Worm (Caenorhabditis elegans) whole organism, L2 larva: Measurements from ENCODE around the gene prp-6.

ENCODE experiments used
- ceh-16 ChIP-seq: fragments of 150-350 bp; optimal IDR thresholded peaks from 2 replicates; lab custom pipeline; 2014; ENCODE audit warnings: missing biosample characterization, missing genetic modification characterization
- ceh-82 ChIP-seq: fragments of 150-350 bp; optimal IDR thresholded peaks from 2 replicates; lab custom pipeline; 2014; ENCODE audit warnings: missing biosample characterization, missing genetic modification characterization
- elt-3 ChIP-seq: sonication (generic microtip); optimal IDR thresholded peaks from 2 replicates; lab custom pipeline; 2017; ENCODE audit warnings: missing biosample characterization, missing genetic modification characterization
- lin-11 ChIP-seq: fragments of 150-350 bp; sonication (generic microtip); optimal IDR thresholded peaks from 2 replicates; lab custom pipeline; 2014; ENCODE audit warnings: missing biosample characterization, missing genetic modification characterization, inconsistent platforms, mixed read lengths
- lsy-2 ChIP-seq, 2 experiments: fragments of 150-350 bp in 1 of 2; sonication (generic microtip) in 1 of 2; optimal IDR thresholded peaks; 2 replicates each; lab custom pipeline; 2014 to 2017; ENCODE audit warnings: missing biosample characterization in 2 of 2, missing genetic modification characterization in 2 of 2
- mab-5 ChIP-seq: fragments of 150-350 bp; optimal IDR thresholded peaks from 2 replicates; lab custom pipeline; 2014; ENCODE audit warnings: missing biosample characterization, missing genetic modification characterization
- nhr-11 ChIP-seq: fragments of 150-350 bp; optimal IDR thresholded peaks from 2 replicates; lab custom pipeline; 2014; ENCODE audit warnings: missing biosample characterization, missing genetic modification characterization
- nhr-129 ChIP-seq: fragments of 150-350 bp; optimal IDR thresholded peaks from 2 replicates; lab custom pipeline; 2014; ENCODE audit warnings: missing biosample characterization, missing genetic modification characterization
- unc-55 ChIP-seq: fragments of 150-350 bp; sonication (generic microtip); optimal IDR thresholded peaks from 3 replicates; lab custom pipeline; 2014; ENCODE audit warnings: missing biosample characterization, missing genetic modification reagents, missing genetic modification characterization
- ztf-4 ChIP-seq: fragments of 150-350 bp; optimal IDR thresholded peaks from 2 replicates; lab custom pipeline; 2014; ENCODE audit warnings: missing biosample characterization, missing genetic modification characterization

- TF ChIP-seq ceh-82 = no peak
- TF ChIP-seq ztf-4 (tag; lab: Kevin White, UChicago) = no peak
- no peak for TF ChIP-seq nhr-11
- TF ChIP-seq mab-5 (tag; lab: Kevin White, UChicago) = no peak
- TF ChIP-seq ceh-16 (tag; lab: Kevin White, UChicago) = no peak
- no peak for TF ChIP-seq lsy-2 (tag; optimal IDR thresholded peaks at IDR 0.05; lab: Kevin White, UChicago)
- no peak for TF ChIP-seq elt-3 (tag; lab: Kevin White, UChicago)
- no peak for TF ChIP-seq lin-11 (tag; lab: Kevin White, UChicago)
- no peak for TF ChIP-seq unc-55 (GFP tag; lab: Kevin White, UChicago)
- no peak for TF ChIP-seq nhr-129
Measured at ce11 chrV:18081857-18082256, 59.6 kb downstream of the prp-6 start, which contains the start of gene nova-1.
